Fruit fly (Drosophila melanogaster): Measurements from ENCODE around the gene CG1504.

The CG1504 gene

dm6 chrX:20255977-20256376, 74.2 kb downstream of the CG1504 start:
- TF ChIP-seq Jra (GFP tag; optimal IDR thresholded peaks at IDR 0.05), result no peak
- no peak for TF ChIP-seq ey (GFP tag; optimal IDR thresholded peaks at IDR 0.05)
- no peak for TF ChIP-seq rgr (GFP tag; optimal IDR thresholded peaks at IDR 0.05)
- no peak for TF ChIP-seq usp (GFP tag; optimal IDR thresholded peaks at IDR 0.05)
- no peak for TF ChIP-seq br (GFP tag; optimal IDR thresholded peaks at IDR 0.05)
- no peak for TF ChIP-seq sv (GFP tag; optimal IDR thresholded peaks at IDR 0.05)
- TF ChIP-seq sage (GFP tag; optimal IDR thresholded peaks at IDR 0.05), result no peak
- no peak for TF ChIP-seq N (GFP tag; optimal IDR thresholded peaks at IDR 0.05)
- TF ChIP-seq Vsx2 (GFP tag; optimal IDR thresholded peaks at IDR 0.05; ENCODE audit: partially characterized antibody), result no peak
- TF ChIP-seq woc (GFP tag; optimal IDR thresholded peaks at IDR 0.05), result no peak
- TF ChIP-seq brk (GFP tag; optimal IDR thresholded peaks at IDR 0.05), result no peak
- no peak for TF ChIP-seq CG32264 (GFP tag; optimal IDR thresholded peaks at IDR 0.05)
- no peak for TF ChIP-seq pan (optimal IDR thresholded peaks at IDR 0.05)
- no peak for TF ChIP-seq OdsH (GFP tag; optimal IDR thresholded peaks at IDR 0.05)
- TF ChIP-seq tai (GFP tag; optimal IDR thresholded peaks at IDR 0.05), result no peak

Measured in whole organism, wandering third instar larva.